Fruit fly (Drosophila melanogaster) whole organism, wandering third instar larva: ENCODE results near the gene Elp1.

Source experiments
- GATAd ChIP-seq: sonication (Bioruptor generic); optimal IDR thresholded peaks from 2 replicates; lab custom pipeline; 2016; ENCODE audit warnings: missing biosample characterization, missing genetic modification characterization
- brk ChIP-seq: fragments of 200-800 bp; sonication (Bioruptor generic); optimal IDR thresholded peaks from 2 replicates; lab custom pipeline; 2016; ENCODE audit warnings: missing biosample characterization, mild to moderate bottlenecking, missing genetic modification characterization
- dsf ChIP-seq: sonication (Bioruptor generic); optimal IDR thresholded peaks from 2 replicates; lab custom pipeline; 2016; ENCODE audit warnings: missing biosample characterization, missing genetic modification characterization, borderline replicate concordance
- psq ChIP-seq: fragments of 200-800 bp; sonication (Bioruptor generic); optimal IDR thresholded peaks from 3 replicates; lab custom pipeline; 2017; ENCODE audit warnings: missing biosample characterization, mild to moderate bottlenecking, missing genetic modification characterization, moderate library complexity

DNA sequence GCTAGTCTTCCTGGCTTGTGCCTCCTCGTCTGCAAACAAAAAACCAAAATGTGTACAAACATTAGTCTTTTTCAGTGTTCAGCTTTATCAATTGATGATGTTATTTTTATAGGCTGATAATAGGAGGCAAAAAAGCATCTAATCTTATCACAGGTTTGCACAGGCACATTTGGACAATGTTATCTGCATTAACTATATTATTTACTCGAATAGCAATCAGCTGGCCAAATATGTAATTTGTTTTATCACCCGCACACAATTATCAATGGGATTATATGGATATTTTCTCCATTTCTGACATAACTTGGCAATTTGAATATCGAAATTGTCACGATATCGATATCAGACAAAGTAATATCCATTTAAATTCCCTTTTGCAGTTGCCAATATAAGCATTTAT, 13.2 kb upstream of the Elp1 start:
- TF ChIP-seq brk (GFP tag; lab: Kevin White, UChicago) = no peak
- no peak for TF ChIP-seq GATAd (GFP tag; lab: Kevin White, UChicago)
- TF ChIP-seq dsf (GFP tag; lab: Kevin White, UChicago) = no peak
- TF ChIP-seq psq = no peak
